Worm (Caenorhabditis elegans) whole organism, L3 larva: ENCODE measurements around the gene F12E12.2.

Source experiments
- R02D3.7 ChIP-seq: fragments of 150-350 bp; optimal IDR thresholded peaks from 2 replicates; lab custom pipeline; 2014; ENCODE audit warnings: missing biosample characterization, missing genetic modification characterization
- ZK546.5 ChIP-seq: sonication (generic microtip); optimal IDR thresholded peaks from 2 replicates; lab custom pipeline; 2017; ENCODE audit warnings: missing biosample characterization, missing genetic modification characterization
- ama-1 ChIP-seq: fragments of 150-350 bp; optimal IDR thresholded peaks from 2 replicates; lab custom pipeline; 2018
- ceh-16 ChIP-seq: sonication (generic microtip); optimal IDR thresholded peaks from 2 replicates; lab custom pipeline; 2017; ENCODE audit warnings: missing biosample characterization, missing genetic modification characterization
- ceh-82 ChIP-seq: fragments of 150-350 bp; optimal IDR thresholded peaks from 2 replicates; lab custom pipeline; 2014; ENCODE audit warnings: missing biosample characterization, missing genetic modification characterization
- ceh-9 ChIP-seq: sonication (generic microtip); optimal IDR thresholded peaks from 2 replicates; lab custom pipeline; 2018; ENCODE audit warnings: missing biosample characterization, missing genetic modification characterization
- egl-27 ChIP-seq: sonication (generic microtip); optimal IDR thresholded peaks from 4 replicates; lab custom pipeline; 2017; ENCODE audit warnings: missing biosample characterization, missing genetic modification reagents, missing genetic modification characterization
- elt-3 ChIP-seq, 3 experiments: fragments of 150-350 bp in 1 of 3; sonication (generic microtip) in 2 of 3; optimal IDR thresholded peaks; 2 replicates in 2 of 3; 4 replicates in 1 of 3; lab custom pipeline; 2014 to 2017; ENCODE audit warnings: missing biosample characterization in 3 of 3, missing genetic modification characterization in 3 of 3
- eor-1 ChIP-seq, 2 experiments: fragments of 150-350 bp; optimal IDR thresholded peaks; 2 replicates each; lab custom pipeline; 2014 to 2018; ENCODE audit warnings: missing biosample characterization in 2 of 2, missing genetic modification characterization in 2 of 2
- fkh-10 ChIP-seq: sonication (generic microtip); optimal IDR thresholded peaks from 2 replicates; lab custom pipeline; 2017; ENCODE audit warnings: missing biosample characterization, missing genetic modification reagents, missing genetic modification characterization
- fos-1 ChIP-seq: fragments of 150-350 bp; optimal IDR thresholded peaks from 2 replicates; lab custom pipeline; 2014; ENCODE audit warnings: missing biosample characterization, missing genetic modification characterization
- jun-1 ChIP-seq: fragments of 150-350 bp; optimal IDR thresholded peaks from 2 replicates; lab custom pipeline; 2014; ENCODE audit warnings: missing biosample characterization, missing genetic modification reagents, missing genetic modification characterization
- lin-39 ChIP-seq: fragments of 150-350 bp; optimal IDR thresholded peaks from 2 replicates; lab custom pipeline; 2018; ENCODE audit warnings: missing biosample characterization, missing genetic modification reagents, missing genetic modification characterization
- lsy-12 ChIP-seq: sonication (generic microtip); optimal IDR thresholded peaks from 2 replicates; lab custom pipeline; 2016; ENCODE audit warnings: mild to moderate bottlenecking, missing genetic modification characterization, missing compliant biosample characterization
- mdl-1 ChIP-seq: fragments of 150-350 bp; optimal IDR thresholded peaks from 2 replicates; lab custom pipeline; 2014; ENCODE audit warnings: missing biosample characterization, missing genetic modification characterization
- mml-1 ChIP-seq: fragments of 150-350 bp; sonication (generic microtip); optimal IDR thresholded peaks from 3 replicates; lab custom pipeline; 2014; ENCODE audit warnings: missing biosample characterization, missing genetic modification characterization
- nfya-1 ChIP-seq: sonication (generic microtip); optimal IDR thresholded peaks from 2 replicates; lab custom pipeline; 2017; ENCODE audit warnings: missing genetic modification characterization, mild to moderate bottlenecking, missing compliant biosample characterization, antibody characterized with exemption, moderate library complexity; ENCODE audit not compliant: insufficient read depth
- nhr-12 ChIP-seq: fragments of 150-350 bp; optimal IDR thresholded peaks from 2 replicates; lab custom pipeline; 2014; ENCODE audit warnings: missing biosample characterization, missing genetic modification characterization
- nhr-23 ChIP-seq: fragments of 150-350 bp; optimal IDR thresholded peaks from 2 replicates; lab custom pipeline; 2014; ENCODE audit warnings: missing biosample characterization, missing genetic modification reagents, missing genetic modification characterization
- nhr-28 ChIP-seq: fragments of 150-350 bp; optimal IDR thresholded peaks from 2 replicates; lab custom pipeline; 2014; ENCODE audit warnings: missing biosample characterization, missing genetic modification characterization
- nhr-43 ChIP-seq: sonication (generic microtip); optimal IDR thresholded peaks from 2 replicates; lab custom pipeline; 2016; ENCODE audit warnings: mild to moderate bottlenecking, missing genetic modification characterization, missing compliant biosample characterization; ENCODE audit not compliant: poor library complexity, severe bottlenecking
- nhr-67 ChIP-seq: fragments of 150-350 bp; optimal IDR thresholded peaks from 2 replicates; lab custom pipeline; 2014; ENCODE audit warnings: missing biosample characterization, missing genetic modification characterization
- nhr-77 ChIP-seq: fragments of 150-350 bp; optimal IDR thresholded peaks from 2 replicates; lab custom pipeline; 2014; ENCODE audit warnings: missing biosample characterization, missing genetic modification characterization
- pha-4 ChIP-seq: fragments of 150-350 bp; optimal IDR thresholded peaks from 2 replicates; lab custom pipeline; 2014; ENCODE audit warnings: missing biosample characterization, missing genetic modification reagents, missing genetic modification characterization
- pqm-1 ChIP-seq: fragments of 150-350 bp; optimal IDR thresholded peaks from 2 replicates; lab custom pipeline; 2017; ENCODE audit warnings: missing biosample characterization, missing genetic modification characterization, inconsistent platforms
- sea-2 ChIP-seq: fragments of 150-350 bp; sonication (generic microtip); optimal IDR thresholded peaks from 4 replicates; lab custom pipeline; 2014; ENCODE audit warnings: missing biosample characterization, missing genetic modification reagents, missing genetic modification characterization
- skn-1 ChIP-seq: fragments of 150-350 bp; optimal IDR thresholded peaks from 2 replicates; lab custom pipeline; 2014; ENCODE audit warnings: missing biosample characterization, missing genetic modification characterization
- snpc-4 ChIP-seq: fragments of 150-350 bp; optimal IDR thresholded peaks from 2 replicates; lab custom pipeline; 2014; ENCODE audit warnings: missing biosample characterization, missing genetic modification characterization
- tbx-2 ChIP-seq: sonication (generic microtip); optimal IDR thresholded peaks from 2 replicates; lab custom pipeline; 2016; ENCODE audit warnings: mild to moderate bottlenecking, missing genetic modification characterization, missing compliant biosample characterization
- unc-39 ChIP-seq: sonication (generic microtip); optimal IDR thresholded peaks from 4 replicates; lab custom pipeline; 2017; ENCODE audit warnings: missing biosample characterization, missing genetic modification characterization
- zag-1 ChIP-seq: fragments of 150-350 bp; optimal IDR thresholded peaks from 2 replicates; lab custom pipeline; 2014; ENCODE audit warnings: missing biosample characterization, missing genetic modification characterization
- ztf-11 ChIP-seq: fragments of 150-350 bp; optimal IDR thresholded peaks from 2 replicates; lab custom pipeline; 2014; ENCODE audit warnings: missing biosample characterization, missing genetic modification characterization

Gene F12E12.2

ce11 chrII:3739647-3740046, at the start of gene F12E12.2:
TSS of gene F12E12.2 (plus strand) at chrII:3739947.
- no peak for TF ChIP-seq fkh-10 (GFP tag; lab: Kevin White, UChicago)
- TF ChIP-seq, all 47 proteins: peak for 0

ce11 chrII:3690646-3691045, 49.1 kb upstream of the F12E12.2 start, which contains the start of gene srx-101:
TSS of gene srx-101 (minus strand) at chrII:3690746.
- TF ChIP-seq nfya-1 (tag; lab: Kevin White, UChicago): no peak
- TF ChIP-seq lin-39: no peak
- TF ChIP-seq mdl-1 (tag; lab: Kevin White, UChicago): no peak
- TF ChIP-seq ztf-11 (tag; lab: Kevin White, UChicago): no peak
- TF ChIP-seq snpc-4 (tag; lab: Kevin White, UChicago): no peak
- TF ChIP-seq R02D3.7: no peak

DNA sequence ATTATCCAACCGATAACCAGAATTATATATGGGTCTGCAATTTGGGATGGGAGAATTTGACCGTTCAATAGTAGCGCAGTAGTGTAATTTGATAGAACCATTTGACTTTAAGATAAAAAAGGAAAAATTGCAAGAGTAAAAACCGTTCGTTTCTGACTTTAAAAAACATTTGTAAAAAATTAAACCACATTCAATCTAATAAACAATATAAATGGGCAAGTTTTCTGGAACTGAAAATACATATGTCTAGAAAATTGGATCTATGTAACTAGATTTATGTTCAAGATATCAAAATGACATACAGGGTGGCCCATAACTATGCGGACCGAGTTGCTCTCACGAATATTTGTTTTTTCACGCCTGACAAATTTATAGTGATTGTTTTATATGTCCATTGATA, 45.1 kb upstream of the F12E12.2 start, which contains the start of gene srx-102:
srx-102 (minus strand) TSS at position 101 of the 400 bp plus-strand sequence.
- no peak for TF ChIP-seq fkh-10 (GFP tag; lab: Kevin White, UChicago)
- TF ChIP-seq ceh-16 (tag; lab: Kevin White, UChicago): no peak
- TF ChIP-seq fos-1 (tag; lab: Kevin White, UChicago): no peak
- TF ChIP-seq ama-1: no peak
- no peak for TF ChIP-seq skn-1 (tag; lab: Kevin White, UChicago)
- TF ChIP-seq unc-39 (tag; lab: Kevin White, UChicago): no peak
- TF ChIP-seq ceh-9 (tag; lab: Kevin White, UChicago): no peak
- TF ChIP-seq nhr-77 (tag; lab: Kevin White, UChicago): no peak
- TF ChIP-seq lin-39: no peak
- TF ChIP-seq nhr-23 (tag; lab: Kevin White, UChicago): no peak
- TF ChIP-seq tbx-2: no peak
- TF ChIP-seq ZK546.5 (tag; lab: Kevin White, UChicago): no peak
- TF ChIP-seq zag-1 (tag; lab: Kevin White, UChicago): no peak
- no peak for TF ChIP-seq pqm-1 (tag; lab: Kevin White, UChicago)
- TF ChIP-seq mdl-1 (tag; lab: Kevin White, UChicago): no peak

- TF ChIP-seq elt-3 (tag; optimal IDR thresholded peaks at IDR 0.05; lab: Kevin White, UChicago): no peak
- TF ChIP-seq nhr-28 (tag; lab: Kevin White, UChicago): no peak
- no peak for TF ChIP-seq egl-27
- no peak for TF ChIP-seq fos-1 (tag; lab: Kevin White, UChicago)
- TF ChIP-seq pha-4: no peak
These were observed 40.2 kb upstream of the F12E12.2 start, which contains the start of gene srx-104 for ce11 chrII:3699591-3699990. TSS of gene srx-104 (minus strand) at chrII:3699691.

DNA sequence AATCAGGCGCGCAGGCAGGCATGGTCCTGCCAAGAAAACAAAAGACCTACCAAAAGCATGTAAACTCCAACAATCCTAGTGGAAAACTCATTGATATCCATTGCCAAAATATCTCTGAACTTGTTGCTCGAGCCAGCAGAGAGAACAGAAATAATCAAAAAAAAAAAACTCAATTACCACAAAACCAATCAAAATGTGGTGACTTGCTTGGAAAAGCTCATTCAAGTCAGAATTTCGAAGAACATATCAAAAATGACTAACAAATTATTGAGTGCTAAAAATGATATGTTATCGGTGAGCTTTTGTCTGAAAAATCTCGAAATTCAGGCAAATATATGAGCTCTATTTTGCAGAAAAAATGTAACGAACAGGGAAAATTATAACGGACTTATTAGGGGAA, 38.4 kb upstream of the F12E12.2 start, which contains the start of gene srx-105:
srx-105 (minus strand) TSS at position 101 of the 400 bp plus-strand sequence.
- TF ChIP-seq eor-1 (tag; optimal IDR thresholded peaks at IDR 0.05; lab: Kevin White, UChicago): no peak

DNA sequence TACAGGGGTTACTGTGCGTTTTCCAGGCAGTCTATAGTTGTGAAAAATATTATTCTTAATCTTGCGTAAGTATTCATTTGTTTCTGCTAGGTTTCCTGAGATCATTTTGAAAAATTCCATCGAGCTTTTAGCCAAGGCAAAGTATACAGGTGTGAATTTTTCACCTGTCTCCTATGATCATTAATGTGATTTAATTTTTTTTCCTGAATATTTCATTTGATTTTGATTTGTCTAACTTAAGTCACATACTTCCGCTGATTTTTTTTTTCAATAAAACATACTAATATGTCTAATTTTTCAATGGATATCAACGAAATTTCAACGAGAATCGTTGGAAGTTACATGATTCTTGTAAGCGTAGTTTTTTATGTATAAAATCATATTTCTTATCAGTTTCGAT, 34.4 kb upstream of the F12E12.2 start, which contains the start of gene srx-108:
srx-108 (plus strand) TSS at position 301 of the 400 bp plus-strand sequence.
- no peak for TF ChIP-seq pqm-1 (tag; lab: Kevin White, UChicago)
- TF ChIP-seq jun-1 (tag; lab: Kevin White, UChicago): no peak
- TF ChIP-seq ceh-16 (tag; lab: Kevin White, UChicago): no peak
- TF ChIP-seq nhr-67 (tag; lab: Kevin White, UChicago): no peak
- TF ChIP-seq ceh-82 (tag; lab: Kevin White, UChicago): no peak
- TF ChIP-seq nhr-77 (tag; lab: Kevin White, UChicago): no peak
- TF ChIP-seq fos-1 (tag; lab: Kevin White, UChicago): no peak
- TF ChIP-seq nhr-23 (tag; lab: Kevin White, UChicago): no peak
- TF ChIP-seq nhr-12 (tag; lab: Kevin White, UChicago): no peak
- no peak for TF ChIP-seq unc-39 (tag; lab: Kevin White, UChicago)
- TF ChIP-seq R02D3.7: no peak
- TF ChIP-seq lsy-12: no peak
- TF ChIP-seq nhr-43 (tag; lab: Kevin White, UChicago): no peak
- TF ChIP-seq mml-1: no peak
- TF ChIP-seq mdl-1 (tag; lab: Kevin White, UChicago): no peak
- no peak for TF ChIP-seq sea-2 (GFP tag; lab: Kevin White, UChicago)
